Worm (Caenorhabditis elegans): Measurements from ENCODE around the gene Y73B6BL.270.

Gene Y73B6BL.270

ce11 chrIV:6404871-6405270 lies 39.7 kb downstream of the Y73B6BL.270 start, which contains the start of gene srv-13:
Gene srv-13, plus strand, starts transcription at chrIV:6405171.
- TF ChIP-seq F26F4.8 (GFP tag; conservative IDR thresholded peaks at IDR 0.05), result no peak
- TF ChIP-seq pha-4 (GFP tag; IDR thresholded peaks at IDR 0.05), result no peak
- TF ChIP-seq pha-4 (tag; optimal IDR thresholded peaks at IDR 0.05), result no peak
- TF ChIP-seq unc-39 (tag; optimal IDR thresholded peaks at IDR 0.05), result no peak
- no peak for TF ChIP-seq ceh-82 (tag; optimal IDR thresholded peaks at IDR 0.05)
- no peak for TF ChIP-seq snpc-1.2 (GFP tag; IDR thresholded peaks at IDR 0.05)
- no peak for TF ChIP-seq mes-2 (tag; optimal IDR thresholded peaks at IDR 0.05; ENCODE audit: poor library complexity, severe bottlenecking)
- no peak for TF ChIP-seq lir-3 (tag; optimal IDR thresholded peaks at IDR 0.05)
- TF ChIP-seq zag-1 (tag; optimal IDR thresholded peaks at IDR 0.05), result no peak
- TF ChIP-seq nhr-11 (tag; optimal IDR thresholded peaks at IDR 0.05), result no peak
- TF ChIP-seq ZK337.2 (GFP tag; IDR thresholded peaks at IDR 0.05), result no peak
- no peak for TF ChIP-seq gei-8 (GFP tag; optimal IDR thresholded peaks at IDR 0.05)

ce11 chrIV:6413482-6413881 lies 48.3 kb downstream of the Y73B6BL.270 start, which contains the start of gene nlp-71:
Gene nlp-71, minus strand, starts transcription at chrIV:6413582.
- TF ChIP-seq nhr-10 (tag; optimal IDR thresholded peaks at IDR 0.05), result no peak
- TF ChIP-seq dve-1 (tag; optimal IDR thresholded peaks at IDR 0.05; ENCODE audit: insufficient read depth), result no peak
- TF ChIP-seq pha-4 (GFP tag; IDR thresholded peaks at IDR 0.05), result no peak
- no peak for TF ChIP-seq pha-4 (tag; optimal IDR thresholded peaks at IDR 0.05)

ce11 chrIV:6415149-6415548 lies 50.0 kb downstream of the Y73B6BL.270 start, which contains the start of gene exos-2:
Gene exos-2, plus strand, starts transcription at chrIV:6415478.
- TF ChIP-seq dpl-1 (GFP tag; optimal IDR thresholded peaks at IDR 0.05), result peak; percentile 96
- TF ChIP-seq nhr-10 (tag; optimal IDR thresholded peaks at IDR 0.05), result no peak
- TF ChIP-seq aly-2 (tag; optimal IDR thresholded peaks at IDR 0.05), result no peak
- TF ChIP-seq mxl-2 (GFP tag; conservative IDR thresholded peaks at IDR 0.05), result no peak
- TF ChIP-seq Y48G9A.11 (GFP tag; IDR thresholded peaks at IDR 0.05), result peak; percentile 99
- no peak for TF ChIP-seq pha-4 (GFP tag; IDR thresholded peaks at IDR 0.05)
- peak; percentile 17 for TF ChIP-seq pha-4 (tag; optimal IDR thresholded peaks at IDR 0.05)
- no peak for TF ChIP-seq dmd-9 (GFP tag; IDR thresholded peaks at IDR 0.05)
- no peak for TF ChIP-seq pqm-1 (tag; optimal IDR thresholded peaks at IDR 0.05)
- TF ChIP-seq unc-130 (GFP tag; optimal IDR thresholded peaks at IDR 0.05), result no peak
- TF ChIP-seq lim-7 (GFP tag; IDR thresholded peaks at IDR 0.05), result no peak
- TF ChIP-seq gei-8 (GFP tag; optimal IDR thresholded peaks at IDR 0.05), result no peak
- TF ChIP-seq daf-19 (GFP tag; conservative IDR thresholded peaks at IDR 0.05), result no peak
- TF ChIP-seq nhr-77 (tag; optimal IDR thresholded peaks at IDR 0.05), result no peak
- peak; percentile 32 for TF ChIP-seq fkh-10 (GFP tag; optimal IDR thresholded peaks at IDR 0.05)
- TF ChIP-seq hmg-1.1 (GFP tag; IDR thresholded peaks at IDR 0.05), result 0 out of 2 replicates have a peak, but pooled peaks have one; percentile 12
- TF ChIP-seq daf-8 (GFP tag; IDR thresholded peaks at IDR 0.05), result no peak
- no peak for TF ChIP-seq cey-2 (tag; optimal IDR thresholded peaks at IDR 0.05; ENCODE audit: borderline replicate concordance, insufficient read depth)
- TF ChIP-seq sdz-12 (GFP tag; optimal IDR thresholded peaks at IDR 0.05), result no peak
- TF ChIP-seq madf-9 (GFP tag; conservative IDR thresholded peaks at IDR 0.05), result no peak
- no peak for TF ChIP-seq daf-16 (GFP tag; optimal IDR thresholded peaks at IDR 0.05)
- TF ChIP-seq daf-16 (tag; optimal IDR thresholded peaks at IDR 0.05), result no peak
- TF ChIP-seq ama-1 (optimal IDR thresholded peaks at IDR 0.05), result no peak
- TF ChIP-seq nhr-28 (tag; optimal IDR thresholded peaks at IDR 0.05), result no peak
- peak; percentile 95 for TF ChIP-seq R02D3.7 (tag; optimal IDR thresholded peaks at IDR 0.05)
- TF ChIP-seq F49E8.2 (tag; optimal IDR thresholded peaks at IDR 0.05; ENCODE audit: borderline replicate concordance), result no peak
- no peak for TF ChIP-seq arid-1 (GFP tag; conservative IDR thresholded peaks at IDR 0.05)
- no peak for TF ChIP-seq skn-1 (tag; optimal IDR thresholded peaks at IDR 0.05)
- TF ChIP-seq Y105C5A.15 (GFP tag; IDR thresholded peaks at IDR 0.05), result no peak
- TF ChIP-seq lin-29 (GFP tag; IDR thresholded peaks at IDR 0.05), result no peak
- TF ChIP-seq ceh-62 (tag; optimal IDR thresholded peaks at IDR 0.05), result no peak
- no peak for TF ChIP-seq dve-1 (tag; optimal IDR thresholded peaks at IDR 0.05; ENCODE audit: insufficient read depth)
- TF ChIP-seq T26A8.4 (GFP tag; IDR thresholded peaks at IDR 0.05), result no peak
- TF ChIP-seq F26F4.8 (GFP tag; conservative IDR thresholded peaks at IDR 0.05), result no peak
- TF ChIP-seq T20F7.1 (GFP tag; optimal IDR thresholded peaks at IDR 0.05), result peak; percentile 98
- no peak for TF ChIP-seq hlh-11 (tag; optimal IDR thresholded peaks at IDR 0.05)
- TF ChIP-seq aha-1 (tag), result peak; percentile 35
- TF ChIP-seq zip-11 (GFP tag; IDR thresholded peaks at IDR 0.05), result no peak
- TF ChIP-seq lin-15B (tag; optimal IDR thresholded peaks at IDR 0.05), result no peak
- no peak for TF ChIP-seq nhr-111 (GFP tag; optimal IDR thresholded peaks at IDR 0.05)
